Worm (Caenorhabditis elegans) whole organism, young adult: ENCODE data around the gene fahd-1.

Experiments used
- aptf-2 ChIP-seq: fragments of 200-800 bp; sonication (Bioruptor generic); conservative IDR thresholded peaks from 2 replicates; pipeline ENCODE4 v1.3.6; 2022; ENCODE audit warnings: missing genetic modification reagents, missing genetic modification characterization, missing compliant biosample characterization
- ceh-58 ChIP-seq: fragments of 200-800 bp; sonication (Bioruptor generic); IDR thresholded peaks from 2 replicates; pipeline ENCODE4 v1.3.6; 2022; ENCODE audit warnings: missing genetic modification characterization, missing compliant biosample characterization
- unc-62 ChIP-seq: fragments of 150-350 bp; optimal IDR thresholded peaks from 2 replicates; lab custom pipeline; 2014; ENCODE audit warnings: missing biosample characterization, missing genetic modification reagents, missing genetic modification characterization

DNA sequence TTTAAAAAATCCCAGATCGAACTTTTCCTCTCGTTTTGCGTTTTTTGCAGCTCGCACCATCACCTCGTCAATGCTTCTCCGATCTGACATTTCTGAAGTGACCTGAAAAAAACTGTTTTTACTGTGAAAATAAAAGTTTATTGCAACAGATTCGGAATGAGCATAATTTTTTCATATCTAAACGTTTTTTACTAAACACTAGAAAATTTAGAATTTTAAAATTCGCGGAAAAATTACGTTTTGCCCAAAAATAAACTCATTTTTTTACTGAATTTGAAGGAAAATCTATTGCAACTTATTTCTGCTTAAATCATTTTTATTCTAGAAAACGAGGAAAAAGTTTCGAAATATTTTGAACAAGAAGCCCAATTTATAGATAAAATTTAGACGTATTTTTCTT, 9.2 kb upstream of the fahd-1 start, which contains the start of gene ZK688.9:
- no peak for TF ChIP-seq aptf-2 (GFP tag; lab: Robert Waterston, UW)
- TF ChIP-seq ceh-58 (GFP tag; lab: Robert Waterston, UW): no peak
- no peak for TF ChIP-seq unc-62 (GFP tag; lab: Kevin White, UChicago)
